Worm (Caenorhabditis elegans) whole organism, L4 larva: ENCODE measurements around the gene zif-1.

Experiments used
- aly-2 ChIP-seq: sonication (generic microtip); optimal IDR thresholded peaks from 2 replicates; lab custom pipeline; 2018; ENCODE audit warnings: missing biosample characterization, missing genetic modification characterization
- nhr-25 ChIP-seq: sonication (generic microtip); optimal IDR thresholded peaks from 2 replicates; lab custom pipeline; 2017; ENCODE audit warnings: missing genetic modification characterization, mild to moderate bottlenecking, missing compliant biosample characterization, antibody characterized with exemption, moderate library complexity, borderline replicate concordance; ENCODE audit not compliant: insufficient read depth
- pqm-1 ChIP-seq: sonication (generic microtip); optimal IDR thresholded peaks from 2 replicates; lab custom pipeline; 2017; ENCODE audit warnings: missing biosample characterization, missing genetic modification characterization

ce11 chrIII:8998884-8999283 lies 3.7 kb upstream of the zif-1 start:
- TF ChIP-seq pqm-1 (tag; lab: Kevin White, UChicago) (no peak), nhr-25 (no peak), aly-2 (tag; lab: Kevin White, UChicago) (no peak)
